Fruit fly (Drosophila melanogaster): ENCODE measurements around the gene CG13069.

- TF ChIP-seq h (optimal IDR thresholded peaks at IDR 0.05) (no peak), ttk (optimal IDR thresholded peaks at IDR 0.05) (no peak), Myc (optimal IDR thresholded peaks at IDR 0.05) (no peak), psq (optimal IDR thresholded peaks at IDR 0.05) (no peak)
These were observed 5.7 kb downstream of the CG13069 start, which contains the start of the genes CG34248 and CG13067 for dm6 chr3L:16270802-16271332.
